Worm (Caenorhabditis elegans) whole organism, late embryonic: ENCODE data around the gene clh-3.

Experiments
- C38D4.7 ChIP-seq: fragments of 200-800 bp; sonication (Bioruptor generic); optimal IDR thresholded peaks from 2 replicates; lab custom pipeline; 2018; ENCODE audit warnings: mild to moderate bottlenecking, missing genetic modification characterization, moderate library complexity, missing compliant biosample characterization
- F13H6.1 ChIP-seq: sonication (generic microtip); optimal IDR thresholded peaks from 2 replicates; lab custom pipeline; 2016; ENCODE audit warnings: missing genetic modification characterization, missing compliant biosample characterization
- K02D7.2 ChIP-seq: sonication (generic microtip); optimal IDR thresholded peaks from 2 replicates; lab custom pipeline; 2017; ENCODE audit warnings: mild to moderate bottlenecking, missing genetic modification characterization, missing compliant biosample characterization
- T23F11.4 ChIP-seq: fragments of 200-800 bp; sonication (Bioruptor generic); optimal IDR thresholded peaks from 2 replicates; lab custom pipeline; 2018; ENCODE audit warnings: mild to moderate bottlenecking, missing genetic modification characterization, missing compliant biosample characterization
- ahr-1 ChIP-seq: sonication (generic microtip); optimal IDR thresholded peaks from 2 replicates; lab custom pipeline; 2016; ENCODE audit warnings: missing genetic modification characterization, missing compliant biosample characterization
- ama-1 ChIP-seq: fragments of 150-350 bp; optimal IDR thresholded peaks from 2 replicates; lab custom pipeline; 2014
- ceh-18 ChIP-seq: sonication (generic microtip); optimal IDR thresholded peaks from 2 replicates; lab custom pipeline; 2016; ENCODE audit warnings: missing genetic modification characterization, missing compliant biosample characterization
- ceh-2 ChIP-seq: sonication (generic microtip); optimal IDR thresholded peaks from 2 replicates; lab custom pipeline; 2016; ENCODE audit warnings: missing genotype, missing genetic modification characterization, missing compliant biosample characterization
- ceh-22 ChIP-seq: sonication (generic microtip); optimal IDR thresholded peaks from 2 replicates; lab custom pipeline; 2017; ENCODE audit warnings: missing biosample characterization, missing genetic modification characterization
- ceh-30 ChIP-seq: fragments of 150-350 bp; optimal IDR thresholded peaks from 2 replicates; lab custom pipeline; 2014; ENCODE audit warnings: missing biosample characterization, missing genetic modification characterization
- ceh-34 ChIP-seq: sonication (generic microtip); optimal IDR thresholded peaks from 2 replicates; lab custom pipeline; 2016; ENCODE audit warnings: mild to moderate bottlenecking, missing genetic modification characterization, missing compliant biosample characterization
- ceh-45 ChIP-seq: fragments of 200-800 bp; sonication (Bioruptor generic); IDR thresholded peaks from 2 replicates; pipeline ENCODE4 v1.3.6; 2022; ENCODE audit warnings: missing genetic modification reagents, missing genetic modification characterization, missing compliant biosample characterization
- ceh-9 ChIP-seq: sonication (generic microtip); optimal IDR thresholded peaks from 2 replicates; lab custom pipeline; 2016; ENCODE audit warnings: mild to moderate bottlenecking, missing genetic modification characterization, inconsistent platforms, missing compliant biosample characterization
- elt-2 ChIP-seq: sonication (generic microtip); optimal IDR thresholded peaks from 2 replicates; lab custom pipeline; 2016; ENCODE audit warnings: missing genetic modification reagents, missing genetic modification characterization, missing compliant biosample characterization
- elt-4 ChIP-seq: sonication (generic microtip); optimal IDR thresholded peaks from 2 replicates; lab custom pipeline; 2016; ENCODE audit warnings: missing genetic modification characterization, missing compliant biosample characterization
- eyg-1 ChIP-seq: sonication (generic microtip); optimal IDR thresholded peaks from 2 replicates; lab custom pipeline; 2016; ENCODE audit warnings: missing genotype, missing genetic modification characterization, missing compliant biosample characterization
- gmeb-2 ChIP-seq: sonication (generic microtip); optimal IDR thresholded peaks from 2 replicates; lab custom pipeline; 2016; ENCODE audit warnings: missing genetic modification characterization, inconsistent platforms, missing compliant biosample characterization
- hlh-13 ChIP-seq: fragments of 200-800 bp; sonication (Bioruptor generic); optimal IDR thresholded peaks from 2 replicates; lab custom pipeline; 2018; ENCODE audit warnings: mild to moderate bottlenecking, missing genetic modification characterization, missing compliant biosample characterization
- hlh-15 ChIP-seq: sonication (generic microtip); optimal IDR thresholded peaks from 2 replicates; lab custom pipeline; 2016; ENCODE audit warnings: missing genetic modification characterization, missing compliant biosample characterization
- hlh-30 ChIP-seq: sonication (generic microtip); optimal IDR thresholded peaks from 2 replicates; lab custom pipeline; 2017; ENCODE audit warnings: antibody characterized with exemption, missing genetic modification characterization, missing compliant biosample characterization; ENCODE audit not compliant: insufficient read depth
- hlh-6 ChIP-seq: sonication (generic microtip); optimal IDR thresholded peaks from 2 replicates; lab custom pipeline; 2016; ENCODE audit warnings: missing genotype, missing genetic modification characterization, missing compliant biosample characterization
- hlh-8 ChIP-seq: sonication (generic microtip); optimal IDR thresholded peaks from 2 replicates; lab custom pipeline; 2016; ENCODE audit warnings: missing genotype, missing genetic modification characterization, missing compliant biosample characterization
- lim-6 ChIP-seq: sonication (generic microtip); optimal IDR thresholded peaks from 2 replicates; lab custom pipeline; 2016; ENCODE audit warnings: missing genetic modification characterization, missing compliant biosample characterization
- nhr-11 ChIP-seq: fragments of 150-350 bp; optimal IDR thresholded peaks from 2 replicates; lab custom pipeline; 2014; ENCODE audit warnings: missing biosample characterization, missing genetic modification characterization
- nhr-232 ChIP-seq: sonication (generic microtip); optimal IDR thresholded peaks from 2 replicates; lab custom pipeline; 2016; ENCODE audit warnings: missing genetic modification characterization, missing compliant biosample characterization
- npax-4 ChIP-seq: sonication (generic microtip); optimal IDR thresholded peaks from 2 replicates; lab custom pipeline; 2016; ENCODE audit warnings: missing genetic modification characterization, missing compliant biosample characterization
- pat-9 ChIP-seq: fragments of 200-800 bp; sonication (Bioruptor generic); optimal IDR thresholded peaks from 2 replicates; lab custom pipeline; 2018; ENCODE audit warnings: mild to moderate bottlenecking, missing genetic modification characterization, moderate library complexity, missing compliant biosample characterization
- pha-2 ChIP-seq: sonication (generic microtip); optimal IDR thresholded peaks from 2 replicates; lab custom pipeline; 2017; ENCODE audit warnings: mild to moderate bottlenecking, missing genetic modification characterization, missing compliant biosample characterization
- pros-1 ChIP-seq: fragments of 150-350 bp; optimal IDR thresholded peaks from 2 replicates; lab custom pipeline; 2014; ENCODE audit warnings: missing biosample characterization, missing genetic modification reagents, missing genetic modification characterization
- ref-2 ChIP-seq: sonication (generic microtip); optimal IDR thresholded peaks from 2 replicates; lab custom pipeline; 2016; ENCODE audit warnings: missing genetic modification characterization, missing compliant biosample characterization
- rnt-1 ChIP-seq: sonication (generic microtip); optimal IDR thresholded peaks from 2 replicates; lab custom pipeline; 2016; ENCODE audit warnings: missing genetic modification characterization, missing compliant biosample characterization
- sox-2 ChIP-seq: fragments of 200-800 bp; sonication (Bioruptor generic); IDR thresholded peaks from 2 replicates; pipeline ENCODE4 v1.3.6; 2022; ENCODE audit warnings: missing genetic modification reagents, missing genetic modification characterization, missing compliant biosample characterization
- sox-4 ChIP-seq: sonication (generic microtip); optimal IDR thresholded peaks from 2 replicates; lab custom pipeline; 2017; ENCODE audit warnings: mild to moderate bottlenecking, missing genetic modification characterization, inconsistent platforms, missing compliant biosample characterization
- syd-9 ChIP-seq: sonication (generic microtip); optimal IDR thresholded peaks from 2 replicates; lab custom pipeline; 2016; ENCODE audit warnings: mild to moderate bottlenecking, missing genetic modification characterization, moderate library complexity, missing compliant biosample characterization
- ttx-3 ChIP-seq: sonication (generic microtip); optimal IDR thresholded peaks from 2 replicates; lab custom pipeline; 2016; ENCODE audit warnings: missing genetic modification reagents, missing genetic modification characterization, missing compliant biosample characterization
- unc-42 ChIP-seq: sonication (generic microtip); optimal IDR thresholded peaks from 2 replicates; lab custom pipeline; 2016; ENCODE audit warnings: missing genotype, missing genetic modification characterization, missing compliant biosample characterization
- unc-55 ChIP-seq: sonication (generic microtip); optimal IDR thresholded peaks from 2 replicates; lab custom pipeline; 2017; ENCODE audit warnings: missing biosample characterization, missing genetic modification reagents, missing genetic modification characterization
- unc-86 ChIP-seq: sonication (generic microtip); optimal IDR thresholded peaks from 2 replicates; lab custom pipeline; 2016; ENCODE audit warnings: missing genetic modification characterization, missing compliant biosample characterization
- zip-5 ChIP-seq: sonication (generic microtip); optimal IDR thresholded peaks from 2 replicates; lab custom pipeline; 2016; ENCODE audit warnings: missing genetic modification characterization, missing compliant biosample characterization

clh-3 gene

ce11 chrII:7207649-7208048 is 18.1 kb downstream of the clh-3 start:
- TF ChIP-seq nhr-11 (no peak), ceh-22 (tag; lab: Kevin White, UChicago) (no peak), hlh-8 (tag; lab: Kevin White, UChicago) (no peak), rnt-1 (tag; lab: Kevin White, UChicago) (no peak), ceh-30 (tag; lab: Kevin White, UChicago) (no peak), pros-1 (tag; lab: Kevin White, UChicago) (no peak), K02D7.2 (no peak), syd-9 (tag; lab: Kevin White, UChicago) (no peak), ceh-9 (tag; lab: Kevin White, UChicago) (no peak), hlh-30 (tag; lab: Kevin White, UChicago) (no peak), hlh-15 (no peak)
- TF ChIP-seq, all 69 proteins: peak for 0

ce11 chrII:7205388-7205787 is 20.3 kb downstream of the clh-3 start, which contains the start of gene srd-59:
Gene srd-59 (plus strand): TSS chrII:7205688.
- TF ChIP-seq F13H6.1 (tag; lab: Kevin White, UChicago) (no peak), npax-4 (tag; lab: Kevin White, UChicago) (no peak), nhr-232 (no peak), ceh-2 (tag; lab: Kevin White, UChicago) (no peak), nhr-11 (no peak)

ce11 chrII:7204951-7205350 is 20.8 kb downstream of the clh-3 start, which contains the start of gene srd-58:
Gene srd-58 (minus strand): TSS chrII:7205051.
- no peak for TF ChIP-seq unc-42 (tag; lab: Kevin White, UChicago)
- no peak for TF ChIP-seq hlh-13 (GFP tag; lab: Kevin White, UChicago)
- TF ChIP-seq pros-1 (tag; lab: Kevin White, UChicago): no peak
- no peak for TF ChIP-seq zip-5
- TF ChIP-seq pat-9: no peak
- no peak for TF ChIP-seq C38D4.7 (GFP tag; lab: Kevin White, UChicago)
- TF ChIP-seq ceh-45 (GFP tag; lab: Robert Waterston, UW): no peak
- TF ChIP-seq hlh-8 (tag; lab: Kevin White, UChicago): no peak
- TF ChIP-seq unc-55 (GFP tag; lab: Kevin White, UChicago): no peak
- no peak for TF ChIP-seq hlh-15
- TF ChIP-seq eyg-1 (tag; lab: Kevin White, UChicago): no peak
- TF ChIP-seq K02D7.2: no peak
- no peak for TF ChIP-seq unc-86 (tag; lab: Kevin White, UChicago)
- TF ChIP-seq sox-2 (GFP tag; lab: Robert Waterston, UW): no peak
- no peak for TF ChIP-seq ceh-9 (tag; lab: Kevin White, UChicago)
- TF ChIP-seq elt-4 (tag; lab: Kevin White, UChicago): no peak
- no peak for TF ChIP-seq sox-4 (tag; lab: Kevin White, UChicago)
- no peak for TF ChIP-seq ahr-1
- TF ChIP-seq F13H6.1 (tag; lab: Kevin White, UChicago): no peak
- no peak for TF ChIP-seq ref-2 (tag; lab: Kevin White, UChicago)
- TF ChIP-seq, all 69 proteins: peak for 0

ce11 chrII:7203110-7203509 is 22.6 kb downstream of the clh-3 start, which contains the start of gene srd-56:
Gene srd-56 (minus strand): TSS chrII:7203210.
- TF ChIP-seq elt-2 (tag; lab: Kevin White, UChicago) (no peak), syd-9 (tag; lab: Kevin White, UChicago) (no peak), unc-55 (GFP tag; lab: Kevin White, UChicago) (no peak), ceh-18 (no peak), ahr-1 (no peak), ceh-45 (GFP tag; lab: Robert Waterston, UW) (no peak), ceh-34 (no peak), nhr-11 (no peak), T23F11.4 (GFP tag; lab: Kevin White, UChicago) (no peak), ama-1 (lab: Kevin White, UChicago) (no peak), unc-86 (tag; lab: Kevin White, UChicago) (no peak), lim-6 (tag; lab: Kevin White, UChicago) (no peak), pha-2 (no peak), ttx-3 (tag; lab: Kevin White, UChicago) (no peak), gmeb-2 (tag; lab: Kevin White, UChicago) (no peak), hlh-15 (no peak), hlh-6 (tag; lab: Kevin White, UChicago) (no peak)
